Worm (Caenorhabditis elegans) whole organism, early embryonic: ENCODE measurements around the gene W01D2.3.

ENCODE experiments used
- hnd-1 ChIP-seq: sonication (generic microtip); optimal IDR thresholded peaks from 2 replicates; lab custom pipeline; 2016; ENCODE audit warnings: missing genetic modification characterization, missing compliant biosample characterization
- tra-4 ChIP-seq: sonication (generic microtip); optimal IDR thresholded peaks from 2 replicates; lab custom pipeline; 2017; ENCODE audit warnings: missing genetic modification characterization, missing compliant biosample characterization

- no peak for TF ChIP-seq hnd-1
- no peak for TF ChIP-seq tra-4 (tag; lab: Kevin White, UChicago)
Observed at ce11 chrII:14790751-14791150, 13.4 kb downstream of the W01D2.3 start, which contains the start of gene Y54E2A.10.
